Fruit fly (Drosophila melanogaster): ENCODE data around the gene IKKbeta.

- no peak for TF ChIP-seq psq (optimal IDR thresholded peaks at IDR 0.05)
- TF ChIP-seq EcR (GFP tag; optimal IDR thresholded peaks at IDR 0.05) = no peak
- TF ChIP-seq pan (optimal IDR thresholded peaks at IDR 0.05) = no peak
- no peak for TF ChIP-seq Dll (optimal IDR thresholded peaks at IDR 0.05)
- no peak for TF ChIP-seq usp (GFP tag; optimal IDR thresholded peaks at IDR 0.05)
Observed at dm6 chr3R:16005943-16006342, 43.3 kb downstream of the IKKbeta start.
